Fruit fly (Drosophila melanogaster) whole organism, embryonic: ENCODE measurements around the gene Kdsr.

Experiments
- Atf-2 ChIP-seq: fragments of 200-800 bp; sonication (Bioruptor generic); optimal IDR thresholded peaks from 2 replicates; lab custom pipeline; 2016; ENCODE audit warnings: missing biosample characterization, missing genetic modification characterization
- BEAF-32 ChIP-seq: fragments of 200-800 bp; sonication (Bioruptor generic); optimal IDR thresholded peaks from 3 replicates; lab custom pipeline; 2017; ENCODE audit warnings: missing biosample characterization, missing genetic modification characterization, mild to moderate bottlenecking, moderate library complexity, missing genetic modification reagents
- CG11093 ChIP-seq: fragments of 200-800 bp; sonication (Bioruptor generic); IDR thresholded peaks from 3 replicates; pipeline ENCODE4 v1.3.6; 2022; ENCODE audit warnings: missing biosample characterization, missing genetic modification characterization
- CG13424 ChIP-seq: fragments of 200-800 bp; sonication (Bioruptor generic); optimal IDR thresholded peaks from 2 replicates; lab custom pipeline; 2019; ENCODE audit warnings: missing biosample characterization, mild to moderate bottlenecking, missing genetic modification characterization, moderate library complexity
- CG13624 ChIP-seq: fragments of 200-800 bp; sonication (Bioruptor generic); optimal IDR thresholded peaks from 2 replicates; lab custom pipeline; 2016; ENCODE audit warnings: missing biosample characterization, missing genetic modification characterization
- CG15514 ChIP-seq: fragments of 200-800 bp; sonication (Bioruptor generic); optimal IDR thresholded peaks from 3 replicates; lab custom pipeline; 2017; ENCODE audit warnings: missing biosample characterization, missing genetic modification characterization, mild to moderate bottlenecking, moderate library complexity, missing genetic modification reagents
- CG16779 ChIP-seq: fragments of 200-800 bp; sonication (Bioruptor generic); IDR thresholded peaks from 2 replicates; pipeline ENCODE4 v1.3.6; 2022; ENCODE audit warnings: missing biosample characterization, missing genetic modification characterization
- CG17802 ChIP-seq: fragments of 200-800 bp; sonication (Bioruptor generic); optimal IDR thresholded peaks from 2 replicates; lab custom pipeline; 2018; ENCODE audit warnings: missing biosample characterization, mild to moderate bottlenecking, missing genetic modification characterization, moderate library complexity
- CG17912 ChIP-seq: fragments of 200-800 bp; sonication (Bioruptor generic); optimal IDR thresholded peaks from 2 replicates; lab custom pipeline; 2018; ENCODE audit warnings: missing biosample characterization, mild to moderate bottlenecking, missing genetic modification characterization
- CG2120 ChIP-seq: fragments of 200-800 bp; sonication (Bioruptor generic); optimal IDR thresholded peaks from 3 replicates; lab custom pipeline; 2016; ENCODE audit warnings: missing biosample characterization, missing genetic modification characterization
- CG3163 ChIP-seq: fragments of 200-800 bp; sonication (Bioruptor generic); optimal IDR thresholded peaks from 3 replicates; lab custom pipeline; 2016; ENCODE audit warnings: missing biosample characterization, missing genetic modification characterization
- CG6813 ChIP-seq: fragments of 200-800 bp; sonication (Bioruptor generic); optimal IDR thresholded peaks from 2 replicates; lab custom pipeline; 2017; ENCODE audit warnings: missing biosample characterization, missing genetic modification characterization, mild to moderate bottlenecking, moderate library complexity, missing genetic modification reagents
- CG6854 ChIP-seq: fragments of 200-800 bp; sonication (Bioruptor generic); optimal IDR thresholded peaks from 3 replicates; lab custom pipeline; 2017; ENCODE audit warnings: missing biosample characterization, mild to moderate bottlenecking, missing genetic modification characterization
- CG7963 ChIP-seq: fragments of 200-800 bp; sonication (Bioruptor generic); IDR thresholded peaks from 3 replicates; pipeline ENCODE4 v1.3.6; 2022; ENCODE audit warnings: missing biosample characterization, missing genetic modification characterization; ENCODE audit not compliant: partially characterized antibody
- CTCF ChIP-seq: fragments of 200-800 bp; sonication (Bioruptor generic); optimal IDR thresholded peaks from 2 replicates; lab custom pipeline; 2017; ENCODE audit warnings: missing biosample characterization, mild to moderate bottlenecking, missing genetic modification characterization, moderate library complexity
- Dbx ChIP-seq: fragments of 200-800 bp; sonication (Bioruptor generic); IDR thresholded peaks from 3 replicates; pipeline ENCODE4 v1.3.6; 2022; ENCODE audit warnings: missing biosample characterization, missing genetic modification characterization
- Hand ChIP-seq: fragments of 200-800 bp; sonication (Bioruptor generic); optimal IDR thresholded peaks from 2 replicates; lab custom pipeline; 2017; ENCODE audit warnings: mild to moderate bottlenecking, missing biosample characterization, missing genetic modification reagents, missing genetic modification characterization
- Hr3 ChIP-seq: fragments of 200-800 bp; sonication (Bioruptor generic); optimal IDR thresholded peaks from 3 replicates; lab custom pipeline; 2016; ENCODE audit warnings: missing biosample characterization, missing genetic modification characterization
- Hr39 ChIP-seq: fragments of >200 bp; optimal IDR thresholded peaks from 2 replicates; lab custom pipeline; 2017
- Hr51 ChIP-seq, 2 experiments: fragments of 200-800 bp; sonication (Bioruptor generic); optimal IDR thresholded peaks; 2 replicates in 1 of 2; 3 replicates in 1 of 2; lab custom pipeline; 2016 to 2018; ENCODE audit warnings: missing biosample characterization in 2 of 2, missing genetic modification characterization in 2 of 2, mild to moderate bottlenecking in 1 of 2, moderate library complexity in 1 of 2
- Hsf ChIP-seq: fragments of 200-800 bp; sonication (Bioruptor generic); optimal IDR thresholded peaks from 3 replicates; lab custom pipeline; 2016; ENCODE audit warnings: missing biosample characterization, missing genetic modification characterization
- Lhr ChIP-seq: fragments of 200-800 bp; sonication (Bioruptor generic); optimal IDR thresholded peaks from 3 replicates; lab custom pipeline; 2017; ENCODE audit warnings: mild to moderate bottlenecking, missing biosample characterization, missing genetic modification reagents, missing genetic modification characterization
- Oli ChIP-seq: fragments of 200-800 bp; sonication (Bioruptor generic); optimal IDR thresholded peaks from 2 replicates; lab custom pipeline; 2018; ENCODE audit warnings: missing biosample characterization, mild to moderate bottlenecking, missing genetic modification characterization, moderate library complexity
- TFAM ChIP-seq: fragments of 200-800 bp; sonication (Bioruptor generic); optimal IDR thresholded peaks from 2 replicates; lab custom pipeline; 2017; ENCODE audit warnings: missing biosample characterization, missing genetic modification characterization, inconsistent platforms
- abd-A ChIP-seq: fragments of 200-800 bp; sonication (Bioruptor generic); optimal IDR thresholded peaks from 3 replicates; lab custom pipeline; 2019; ENCODE audit warnings: missing biosample characterization, mild to moderate bottlenecking, missing genetic modification characterization, moderate library complexity
- btn ChIP-seq: fragments of 200-800 bp; sonication (Bioruptor generic); optimal IDR thresholded peaks from 2 replicates; lab custom pipeline; 2016; ENCODE audit warnings: missing biosample characterization, missing genetic modification characterization
- cad ChIP-seq: fragments of >200 bp; optimal IDR thresholded peaks from 2 replicates; lab custom pipeline; 2017; ENCODE audit warnings: missing biosample characterization, missing genetic modification characterization
- crc ChIP-seq: fragments of 200-800 bp; sonication (Bioruptor generic); optimal IDR thresholded peaks from 2 replicates; lab custom pipeline; 2016; ENCODE audit warnings: missing biosample characterization, missing genetic modification characterization
- da ChIP-seq: fragments of 200-800 bp; sonication (Bioruptor generic); optimal IDR thresholded peaks from 2 replicates; lab custom pipeline; 2016; ENCODE audit warnings: missing biosample characterization, missing genetic modification characterization
- dmrt99B ChIP-seq: fragments of 200-800 bp; sonication (Bioruptor generic); optimal IDR thresholded peaks from 2 replicates; lab custom pipeline; 2018; ENCODE audit warnings: missing biosample characterization, mild to moderate bottlenecking, missing genetic modification characterization, moderate library complexity
- dysf ChIP-seq: fragments of 200-800 bp; sonication (Bioruptor generic); IDR thresholded peaks from 3 replicates; pipeline ENCODE4 v1.3.6; 2022; ENCODE audit warnings: missing biosample characterization, missing genetic modification characterization
- ewg ChIP-seq: fragments of 200-800 bp; sonication (Bioruptor generic); optimal IDR thresholded peaks from 3 replicates; lab custom pipeline; 2017; ENCODE audit warnings: mild to moderate bottlenecking, missing biosample characterization, missing genetic modification reagents, missing genetic modification characterization
- fd3F ChIP-seq: fragments of 200-800 bp; sonication (Bioruptor generic); optimal IDR thresholded peaks from 2 replicates; lab custom pipeline; 2018; ENCODE audit warnings: missing biosample characterization, mild to moderate bottlenecking, missing genetic modification characterization, moderate library complexity
- gfzf ChIP-seq: fragments of 200-800 bp; sonication (Bioruptor generic); optimal IDR thresholded peaks from 2 replicates; lab custom pipeline; 2016; ENCODE audit warnings: missing biosample characterization, mild to moderate bottlenecking, missing genetic modification characterization, moderate library complexity
- her ChIP-seq: fragments of 200-800 bp; sonication (Bioruptor generic); optimal IDR thresholded peaks from 2 replicates; lab custom pipeline; 2016; ENCODE audit warnings: missing biosample characterization, missing genetic modification characterization
- hkb ChIP-seq, 2 experiments: fragments of 200-800 bp in 1 of 2; fragments of >200 bp in 1 of 2; sonication (Bioruptor generic) in 1 of 2; IDR thresholded peaks in 1 of 2; optimal IDR thresholded peaks in 1 of 2; 2 replicates each; pipeline versions ENCODE4 v1.3.6 to Lab custom; 2017 to 2022; ENCODE audit warnings: missing biosample characterization in 1 of 2, missing genetic modification characterization in 1 of 2
- lmd ChIP-seq: fragments of 200-800 bp; sonication (Bioruptor generic); IDR thresholded peaks from 2 replicates; pipeline ENCODE4 v1.3.6; 2022; ENCODE audit warnings: missing biosample characterization, missing genetic modification characterization
- mld ChIP-seq: fragments of 200-800 bp; sonication (Bioruptor generic); IDR thresholded peaks from 3 replicates; pipeline ENCODE4 v1.3.6; 2022; ENCODE audit warnings: missing biosample characterization, missing genetic modification characterization; ENCODE audit not compliant: partially characterized antibody
- nau ChIP-seq: fragments of 200-800 bp; sonication (Bioruptor generic); optimal IDR thresholded peaks from 3 replicates; lab custom pipeline; 2017; ENCODE audit warnings: missing biosample characterization, mild to moderate bottlenecking, missing genetic modification characterization, missing genetic modification reagents
- seq ChIP-seq: fragments of 200-800 bp; sonication (Bioruptor generic); IDR thresholded peaks from 2 replicates; pipeline ENCODE4 v1.3.6; 2022; ENCODE audit warnings: missing biosample characterization, missing genetic modification characterization
- sima ChIP-seq: fragments of 200-800 bp; sonication (Bioruptor generic); optimal IDR thresholded peaks from 2 replicates; lab custom pipeline; 2016; ENCODE audit warnings: missing biosample characterization, missing genetic modification characterization
- sob ChIP-seq: fragments of 200-800 bp; sonication (Bioruptor generic); IDR thresholded peaks from 2 replicates; pipeline ENCODE4 v1.3.6; 2022; ENCODE audit warnings: missing biosample characterization, missing genetic modification characterization
- sr ChIP-seq: fragments of 200-800 bp; sonication (Bioruptor generic); IDR thresholded peaks from 3 replicates; pipeline ENCODE4 v1.3.6; 2022; ENCODE audit warnings: missing biosample characterization, missing genetic modification characterization
- stwl ChIP-seq: fragments of 200-800 bp; sonication (Bioruptor generic); optimal IDR thresholded peaks from 3 replicates; lab custom pipeline; 2018; ENCODE audit warnings: missing biosample characterization, mild to moderate bottlenecking, missing genetic modification characterization, moderate library complexity
- tgo ChIP-seq: fragments of 200-800 bp; sonication (Bioruptor generic); IDR thresholded peaks from 3 replicates; pipeline ENCODE4 v1.3.6; 2022; ENCODE audit warnings: missing biosample characterization, missing genetic modification characterization
- wdn ChIP-seq: fragments of 200-800 bp; sonication (Bioruptor generic); IDR thresholded peaks from 2 replicates; pipeline ENCODE4 v1.3.6; 2022; ENCODE audit warnings: missing biosample characterization, missing genetic modification characterization
- wor ChIP-seq: fragments of 200-800 bp; sonication (Bioruptor generic); IDR thresholded peaks from 2 replicates; pipeline ENCODE4 v1.3.6; 2022; ENCODE audit warnings: missing biosample characterization, missing genetic modification characterization
- zen2 ChIP-seq: fragments of 200-800 bp; sonication (Bioruptor generic); IDR thresholded peaks from 3 replicates; pipeline ENCODE4 v1.3.6; 2022; ENCODE audit warnings: missing biosample characterization, missing genetic modification characterization; ENCODE audit not compliant: partially characterized antibody
- zfh2 ChIP-seq: fragments of 200-800 bp; sonication (Bioruptor generic); optimal IDR thresholded peaks from 2 replicates; lab custom pipeline; 2016; ENCODE audit warnings: missing biosample characterization, missing genetic modification characterization

Kdsr gene

dm6 chr3R:25235362-25235761 is 26.9 kb downstream of the Kdsr start, which contains the start of gene Sil1 (continued):
- TF ChIP-seq CG11093 (no peak), stwl (peak; percentile 49), CG15514 (GFP tag; lab: Kevin White, UChicago) (peak; percentile 99), CG2120 (no peak), CG17802 (no peak), CG7963 (GFP tag; lab: Robert Waterston, UW) (no peak), Hr3 (GFP tag; lab: Kevin White, UChicago) (no peak), mld (GFP tag; lab: Robert Waterston, UW) (no peak), tgo (GFP tag; lab: Robert Waterston, UW) (no peak), CG17912 (GFP tag; lab: Kevin White, UChicago) (no peak), wor (GFP tag; lab: Robert Waterston, UW) (no peak), CG13624 (GFP tag; lab: Kevin White, UChicago) (no peak), zen2 (GFP tag; lab: Robert Waterston, UW) (no peak), lmd (GFP tag; lab: Robert Waterston, UW) (no peak), Dbx (GFP tag; lab: Robert Waterston, UW) (no peak), crc (GFP tag; lab: Kevin White, UChicago) (no peak)

- peak; percentile 81 for TF ChIP-seq Hsf (GFP tag; lab: Kevin White, UChicago)
- peak; percentile 93 for TF ChIP-seq dmrt99B (tag; lab: Kevin White, UChicago)
- TF ChIP-seq CTCF (GFP tag; lab: Kevin White, UChicago), result peak; percentile 19
- peak; percentile 88 for TF ChIP-seq Atf-2
- no peak for TF ChIP-seq Hr39 (lab: Kevin White, UChicago)
- TF ChIP-seq gfzf (GFP tag; lab: Kevin White, UChicago), result no peak
- TF ChIP-seq sob (GFP tag; lab: Robert Waterston, UW), result no peak
- peak; percentile 90 for TF ChIP-seq Oli
- peak; percentile 48 to 90 for TF ChIP-seq Hr51 (GFP tag; optimal IDR thresholded peaks at IDR 0.05; lab: Kevin White, UChicago)
- TF ChIP-seq hkb (optimal IDR thresholded peaks at IDR 0.05; lab: Kevin White, UChicago), result no peak
- peak; percentile 79 for TF ChIP-seq hkb (GFP tag; IDR thresholded peaks at IDR 0.05; lab: Robert Waterston, UW)
- peak; percentile 30 for TF ChIP-seq sima (GFP tag; lab: Kevin White, UChicago)
- TF ChIP-seq CG6813 (GFP tag; lab: Kevin White, UChicago), result peak; percentile 80
- TF ChIP-seq ewg (GFP tag; lab: Kevin White, UChicago), result peak; percentile 75
- peak; percentile 20 for TF ChIP-seq Hand (GFP tag; lab: Kevin White, UChicago)
- TF ChIP-seq cad (GFP tag; lab: Kevin White, UChicago), result no peak
- no peak for TF ChIP-seq CG16779
- TF ChIP-seq zfh2 (GFP tag; lab: Kevin White, UChicago), result peak; percentile 0
- peak; percentile 37 for TF ChIP-seq her (GFP tag; lab: Kevin White, UChicago)
- peak; percentile 22 for TF ChIP-seq TFAM
- peak; percentile 60 for TF ChIP-seq seq (GFP tag; lab: Robert Waterston, UW)
- TF ChIP-seq Lhr (GFP tag; lab: Kevin White, UChicago), result peak; percentile 68
- no peak for TF ChIP-seq nau (GFP tag; lab: Kevin White, UChicago)
- TF ChIP-seq wdn (GFP tag; lab: Robert Waterston, UW), result no peak
- TF ChIP-seq btn, result peak; percentile 81
- no peak for TF ChIP-seq abd-A (tag; lab: Kevin White, UChicago)
- peak; percentile 73 for TF ChIP-seq dysf (GFP tag; lab: Robert Waterston, UW)
- peak; percentile 86 for TF ChIP-seq CG13424 (tag; lab: Kevin White, UChicago)
- TF ChIP-seq CG3163, result peak; percentile 58
- TF ChIP-seq fd3F (GFP tag; lab: Kevin White, UChicago), result peak; percentile 24
- no peak for TF ChIP-seq BEAF-32 (GFP tag; lab: Kevin White, UChicago)
- TF ChIP-seq da (GFP tag; lab: Kevin White, UChicago), result peak; percentile 41
- TF ChIP-seq sr (GFP tag; lab: Robert Waterston, UW), result no peak
- peak; percentile 72 for TF ChIP-seq CG6854 (GFP tag; lab: Kevin White, UChicago)
These were observed 29.9 kb downstream of the Kdsr start, which contains the start of gene Cad96Cb for dm6 chr3R:25232271-25232989. Cad96Cb (minus strand) TSS chr3R:25232321.
